Worm (Caenorhabditis elegans) whole organism, dauer: Measurements from ENCODE around the gene C06B8.3.

Experiments
- unc-62 ChIP-seq: sonication (generic microtip); optimal IDR thresholded peaks from 2 replicates; lab custom pipeline; 2017; ENCODE audit warnings: missing biosample characterization, missing genetic modification reagents, missing genetic modification characterization

C06B8.3 gene

DNA sequence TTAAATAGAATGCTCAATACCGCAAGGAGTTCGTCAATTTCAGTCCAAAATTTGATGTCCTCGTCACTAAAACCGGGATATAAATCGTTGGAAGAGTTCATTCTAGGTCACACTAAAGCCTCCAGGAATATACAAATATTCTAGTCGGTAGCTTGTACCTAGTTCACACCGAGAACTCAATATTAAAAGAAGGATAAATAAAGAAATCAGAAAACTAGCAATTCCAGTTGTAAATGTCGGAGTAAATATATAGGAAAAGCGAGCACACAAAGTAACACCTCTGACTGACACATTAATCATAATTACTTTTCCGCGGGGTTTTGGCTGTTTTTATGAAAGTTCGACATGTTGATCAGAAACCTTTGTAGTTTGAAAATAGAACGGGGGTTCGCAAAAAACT, 33.0 kb downstream of the C06B8.3 start, which contains the start of gene srw-33:
Gene srw-33 (minus strand): TSS at position 101 of the 400 bp plus-strand sequence.
- no peak for TF ChIP-seq unc-62 (GFP tag; lab: Kevin White, UChicago)

DNA sequence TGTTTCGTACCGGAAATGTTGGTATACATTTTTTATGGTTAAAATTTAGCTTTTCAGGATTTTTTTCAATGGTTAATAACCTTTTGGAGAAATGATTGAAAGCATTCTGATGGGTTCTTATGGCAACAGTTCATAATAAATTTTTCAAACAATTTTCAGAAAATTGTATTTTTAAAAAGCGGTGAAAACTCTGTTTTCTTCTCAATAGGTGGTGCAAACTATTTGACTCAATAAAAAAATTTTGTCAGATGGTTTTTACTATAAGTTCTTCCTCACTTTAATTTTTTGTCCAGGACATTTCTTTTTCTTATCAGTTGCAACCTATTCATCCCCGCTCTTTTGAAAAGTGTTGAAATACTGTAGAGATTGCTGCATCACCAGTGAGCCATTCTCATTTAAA, 35.6 kb downstream of the C06B8.3 start, which contains the start of gene T26H5.14:
Gene T26H5.14 (plus strand): TSS at position 301 of the 400 bp plus-strand sequence.
- no peak for TF ChIP-seq unc-62 (GFP tag; lab: Kevin White, UChicago)

DNA sequence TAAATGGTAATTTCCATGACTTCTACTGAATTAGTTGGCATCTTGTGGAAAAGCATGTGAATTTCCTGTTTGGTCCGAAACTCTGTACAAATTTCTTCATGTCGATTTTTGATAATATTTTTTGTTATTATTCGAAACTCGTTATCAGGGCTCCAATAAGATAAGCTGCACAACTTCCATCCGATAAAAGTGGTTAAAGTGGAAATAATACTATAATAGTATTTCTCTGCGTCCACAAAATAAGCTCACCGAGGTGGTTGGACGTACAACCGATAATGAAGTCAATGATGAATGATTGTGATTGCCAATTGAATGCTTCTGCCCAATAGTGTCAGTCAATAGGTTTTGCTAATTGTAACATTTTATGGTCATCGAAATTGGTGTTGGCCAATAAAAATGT, 36.0 kb downstream of the C06B8.3 start, which contains the start of gene T26H5.4:
Gene T26H5.4 (minus strand): TSS at position 294 of the 400 bp plus-strand sequence.
- no peak for TF ChIP-seq unc-62 (GFP tag; lab: Kevin White, UChicago)

- TF ChIP-seq unc-62 (GFP tag; lab: Kevin White, UChicago) = no peak
Observed at ce11 chrV:15445437-15445836, 39.0 kb downstream of the C06B8.3 start, which contains the start of gene srh-239. Gene srh-239, plus strand, starts transcription at chrV:15445737.

DNA sequence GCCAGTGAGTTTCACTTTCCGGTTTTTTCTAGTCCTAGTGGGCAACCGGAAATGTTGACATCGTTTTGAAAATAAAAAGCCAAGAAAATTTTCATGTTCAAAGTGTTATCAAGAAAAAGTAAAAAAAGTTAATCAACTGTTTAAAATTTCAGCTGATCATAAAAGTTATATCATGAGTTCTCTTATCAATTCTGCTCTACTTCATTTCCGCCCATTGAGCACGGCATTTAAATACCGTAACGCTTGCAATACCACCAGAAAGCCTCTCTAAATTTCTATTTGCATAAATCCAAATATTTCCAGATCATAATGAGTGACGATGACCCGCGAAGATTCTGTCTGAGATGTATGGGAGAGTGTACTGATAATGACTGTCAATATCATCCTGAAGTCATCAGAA, 39.8 kb downstream of the C06B8.3 start, which contains the start of gene T26H5.9:
Gene T26H5.9 (plus strand): TSS at position 302 of the 400 bp plus-strand sequence.
- TF ChIP-seq unc-62 (GFP tag; lab: Kevin White, UChicago) = no peak

DNA sequence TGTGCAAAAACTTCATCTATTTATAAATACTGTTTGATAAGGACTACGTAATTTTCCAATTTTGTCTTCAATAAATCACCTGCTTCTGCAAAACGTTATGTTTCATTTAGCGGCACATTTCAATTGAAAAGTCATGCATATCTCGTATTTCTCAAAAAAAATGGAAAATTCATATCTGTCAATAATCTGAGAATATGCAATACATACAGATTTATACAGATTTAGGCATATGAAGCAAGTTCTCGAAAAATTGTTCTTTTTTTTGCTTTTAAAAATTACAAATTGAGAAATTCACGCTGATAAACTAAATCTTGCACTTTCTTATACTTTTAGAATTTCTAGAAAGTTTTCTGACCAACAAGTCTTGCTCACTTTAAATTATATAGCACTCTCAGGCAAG, 40.2 kb downstream of the C06B8.3 start, which contains the start of gene T26H5.11:
Gene T26H5.11 (minus strand): TSS at position 101 of the 400 bp plus-strand sequence.
- TF ChIP-seq unc-62 (GFP tag; lab: Kevin White, UChicago) = no peak

DNA sequence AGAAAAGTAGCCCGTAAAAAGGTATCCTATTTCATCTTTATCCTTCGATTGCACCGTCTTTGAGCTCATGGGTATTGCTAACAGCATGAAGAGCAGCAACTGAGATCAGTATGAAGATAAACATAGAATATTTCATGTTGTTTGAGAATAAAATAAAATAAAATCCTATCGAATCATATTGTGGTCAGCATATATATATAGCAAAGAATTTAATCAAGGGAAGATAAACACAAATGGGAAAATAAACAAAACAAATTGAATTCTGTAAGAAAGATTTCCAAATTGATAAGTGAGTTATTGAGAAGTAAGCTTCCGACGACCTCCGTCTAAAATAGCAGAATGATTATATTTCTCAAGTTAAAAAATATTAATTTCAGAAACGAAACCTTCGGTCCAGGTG, 40.7 kb downstream of the C06B8.3 start, which contains the start of gene T26H5.10:
Gene T26H5.10 (minus strand): TSS at position 101 of the 400 bp plus-strand sequence.
- TF ChIP-seq unc-62 (GFP tag; lab: Kevin White, UChicago) = no peak

DNA sequence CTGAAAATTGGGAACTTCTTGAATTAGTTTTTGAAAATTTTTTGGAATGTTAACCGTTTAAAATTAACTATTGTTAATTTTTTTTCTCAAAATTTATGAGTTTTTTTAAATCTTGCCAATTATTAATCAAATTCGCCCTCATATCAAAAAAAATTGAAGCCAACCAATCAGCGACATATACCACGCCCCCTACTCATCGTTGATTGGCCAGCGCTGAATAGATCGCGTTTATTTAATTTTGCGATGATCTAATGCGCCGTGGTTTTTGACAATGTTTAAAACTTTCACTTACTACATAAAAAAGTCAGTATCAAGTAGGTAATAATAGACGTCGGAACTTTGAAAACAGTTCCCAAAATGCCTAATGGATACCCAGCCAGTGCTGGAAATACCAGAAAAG, 42.1 kb downstream of the C06B8.3 start:
- no peak for TF ChIP-seq unc-62 (GFP tag; lab: Kevin White, UChicago)

ce11 chrV:15436133-15436532, 48.3 kb downstream of the C06B8.3 start:
- no peak for TF ChIP-seq unc-62 (GFP tag; lab: Kevin White, UChicago)

DNA sequence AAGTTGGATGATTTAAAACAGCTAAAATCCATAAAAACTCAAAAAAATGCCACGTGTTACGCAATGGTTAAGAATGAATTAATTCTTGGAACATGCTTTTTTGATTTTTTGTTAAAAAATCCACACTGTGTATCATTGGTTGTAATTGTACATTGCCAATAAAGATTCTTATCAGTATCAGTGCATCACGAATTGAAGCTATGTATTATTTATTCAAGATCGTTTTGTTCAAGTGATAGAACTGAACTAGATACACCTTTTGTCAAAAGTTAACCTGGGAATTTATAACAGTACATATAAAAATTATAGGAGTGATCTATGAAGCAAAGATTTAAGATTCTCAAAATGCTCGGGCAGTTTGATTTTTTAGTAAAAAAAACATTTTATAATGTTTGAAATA, 49.8 kb downstream of the C06B8.3 start:
- no peak for TF ChIP-seq unc-62 (GFP tag; lab: Kevin White, UChicago)
